Fruit fly (Drosophila melanogaster) whole organism, embryonic: ENCODE data around the gene CG31068.
A peak's percentile ranks its signal among the peaks of the same experiment; 100 is the strongest.

ENCODE experiments used
- Awh ChIP-seq: fragments of 200-800 bp; sonication (Bioruptor generic); IDR thresholded peaks from 2 replicates; pipeline ENCODE4, ENCODE4 v1.3.6; 2022; ENCODE audit warnings: missing biosample characterization, missing genetic modification characterization
- CG10543 ChIP-seq: fragments of 200-800 bp; sonication (Bioruptor generic); optimal IDR thresholded peaks from 3 replicates; lab custom pipeline; 2017; ENCODE audit warnings: missing biosample characterization, mild to moderate bottlenecking, missing genetic modification characterization, moderate library complexity
- CG12104 ChIP-seq: fragments of 200-800 bp; sonication (Bioruptor generic); optimal IDR thresholded peaks from 3 replicates; lab custom pipeline; 2016; ENCODE audit warnings: missing biosample characterization, missing genetic modification characterization
- CG13624 ChIP-seq: fragments of 200-800 bp; sonication (Bioruptor generic); optimal IDR thresholded peaks from 2 replicates; lab custom pipeline; 2016; ENCODE audit warnings: missing biosample characterization, missing genetic modification characterization
- CG14441 ChIP-seq: fragments of 200-800 bp; sonication (Bioruptor generic); IDR thresholded peaks from 2 replicates; pipeline ENCODE4 v1.3.6; 2022; ENCODE audit warnings: missing biosample characterization, missing genetic modification characterization
- CG1603 ChIP-seq: fragments of 200-800 bp; sonication (Bioruptor generic); optimal IDR thresholded peaks from 2 replicates; lab custom pipeline; 2019; ENCODE audit warnings: missing biosample characterization, mild to moderate bottlenecking, missing genetic modification characterization, moderate library complexity
- CG17802 ChIP-seq: fragments of 200-800 bp; sonication (Bioruptor generic); optimal IDR thresholded peaks from 2 replicates; lab custom pipeline; 2018; ENCODE audit warnings: missing biosample characterization, mild to moderate bottlenecking, missing genetic modification characterization, moderate library complexity
- CG2712 ChIP-seq: fragments of 200-800 bp; optimal IDR thresholded peaks from 3 replicates; lab custom pipeline; 2019; ENCODE audit warnings: missing biosample characterization, mild to moderate bottlenecking, missing genetic modification characterization, moderate library complexity
- CG32532 ChIP-seq: fragments of 200-800 bp; sonication (Bioruptor generic); IDR thresholded peaks from 2 replicates; pipeline ENCODE4 v1.3.6; 2022; ENCODE audit warnings: missing biosample characterization, missing genetic modification characterization
- CG4282 ChIP-seq: fragments of 200-800 bp; sonication (Bioruptor generic); optimal IDR thresholded peaks from 2 replicates; lab custom pipeline; 2016; ENCODE audit warnings: missing biosample characterization, missing genetic modification characterization
- CG7271 ChIP-seq: fragments of 200-800 bp; sonication (Bioruptor generic); optimal IDR thresholded peaks from 2 replicates; lab custom pipeline; 2018; ENCODE audit warnings: missing biosample characterization, mild to moderate bottlenecking, missing genetic modification characterization, moderate library complexity
- CG7556 ChIP-seq: fragments of 200-800 bp; sonication (Bioruptor generic); optimal IDR thresholded peaks from 2 replicates; lab custom pipeline; 2017; ENCODE audit warnings: missing biosample characterization, mild to moderate bottlenecking, missing genetic modification characterization
- CG8281 ChIP-seq: fragments of 200-800 bp; sonication (Bioruptor generic); optimal IDR thresholded peaks from 2 replicates; lab custom pipeline; 2018; ENCODE audit warnings: missing biosample characterization, mild to moderate bottlenecking, missing genetic modification characterization, moderate library complexity
- CG8478 ChIP-seq: fragments of >200 bp; optimal IDR thresholded peaks from 2 replicates; lab custom pipeline; 2018
- CG8924 ChIP-seq: fragments of 200-800 bp; optimal IDR thresholded peaks from 3 replicates; lab custom pipeline; 2019; ENCODE audit warnings: missing biosample characterization, mild to moderate bottlenecking, missing genetic modification characterization, moderate library complexity
- CG8944 ChIP-seq: fragments of 200-800 bp; sonication (Bioruptor generic); optimal IDR thresholded peaks from 3 replicates; lab custom pipeline; 2016; ENCODE audit warnings: missing biosample characterization, missing genetic modification characterization
- CG9437 ChIP-seq: fragments of 200-800 bp; sonication (Bioruptor generic); optimal IDR thresholded peaks from 2 replicates; lab custom pipeline; 2018; ENCODE audit warnings: missing biosample characterization, mild to moderate bottlenecking, missing genetic modification characterization
- CG9817 ChIP-seq: fragments of 200-800 bp; sonication (Bioruptor generic); optimal IDR thresholded peaks from 2 replicates; lab custom pipeline; 2018; ENCODE audit warnings: missing biosample characterization, mild to moderate bottlenecking, missing genetic modification characterization, moderate library complexity
- CG9932 ChIP-seq: fragments of 200-800 bp; sonication (Bioruptor generic); IDR thresholded peaks from 2 replicates; pipeline ENCODE4 v1.3.6; 2022; ENCODE audit warnings: missing biosample characterization, missing genetic modification characterization
- CTCF ChIP-seq: fragments of 200-800 bp; sonication (Bioruptor generic); optimal IDR thresholded peaks from 2 replicates; lab custom pipeline; 2017; ENCODE audit warnings: missing biosample characterization, mild to moderate bottlenecking, missing genetic modification characterization, moderate library complexity
- Chrac-16 ChIP-seq: fragments of 200-800 bp; sonication (Bioruptor generic); optimal IDR thresholded peaks from 3 replicates; lab custom pipeline; 2016; ENCODE audit warnings: missing biosample characterization, missing genetic modification characterization
- Doc3 ChIP-seq: fragments of 200-800 bp; sonication (Bioruptor generic); IDR thresholded peaks from 3 replicates; pipeline ENCODE4 v1.3.6; 2022; ENCODE audit warnings: missing biosample characterization, missing genetic modification characterization; ENCODE audit not compliant: partially characterized antibody
- Drgx ChIP-seq: fragments of 200-800 bp; sonication (Bioruptor generic); IDR thresholded peaks from 2 replicates; pipeline ENCODE4 v1.3.6; 2022; ENCODE audit warnings: missing biosample characterization, missing genetic modification characterization
- ERR ChIP-seq: fragments of 200-800 bp; sonication (Bioruptor generic); optimal IDR thresholded peaks from 2 replicates; lab custom pipeline; 2016; ENCODE audit warnings: missing biosample characterization, missing genetic modification characterization
- Ets65A ChIP-seq: fragments of 200-800 bp; sonication (Bioruptor generic); peaks from one replicate; lab custom pipeline; 2016; ENCODE audit warnings: missing biosample characterization, missing genetic modification characterization
- H2.0 ChIP-seq: fragments of 200-800 bp; sonication (Bioruptor generic); IDR thresholded peaks from 2 replicates; pipeline ENCODE4 v1.3.6; 2022; ENCODE audit warnings: missing biosample characterization, missing genetic modification characterization
- Hmx ChIP-seq: fragments of 200-800 bp; sonication (Bioruptor generic); optimal IDR thresholded peaks from 2 replicates; lab custom pipeline; 2016; ENCODE audit warnings: missing biosample characterization, missing genetic modification characterization
- Med ChIP-seq: fragments of 200-800 bp; sonication (Bioruptor generic); peaks from one replicate; lab custom pipeline; 2016; ENCODE audit warnings: missing biosample characterization, missing genetic modification characterization, mild to moderate bottlenecking, inconsistent platforms, moderate library complexity
- NC2α ChIP-seq: fragments of 200-800 bp; sonication (Bioruptor generic); optimal IDR thresholded peaks from 2 replicates; lab custom pipeline; 2016; ENCODE audit warnings: missing biosample characterization, missing genetic modification characterization
- Nf-YB ChIP-seq: fragments of 200-800 bp; sonication (Bioruptor generic); optimal IDR thresholded peaks from 3 replicates; lab custom pipeline; 2019; ENCODE audit warnings: missing biosample characterization, mild to moderate bottlenecking, missing genetic modification characterization, moderate library complexity
- Optix ChIP-seq: fragments of 200-800 bp; sonication (Bioruptor generic); IDR thresholded peaks from 3 replicates; pipeline ENCODE4 v1.3.6; 2022; ENCODE audit warnings: missing biosample characterization, missing genetic modification characterization
- PHDP ChIP-seq: fragments of 200-800 bp; sonication (Bioruptor generic); optimal IDR thresholded peaks from 3 replicates; lab custom pipeline; 2018; ENCODE audit warnings: missing biosample characterization, mild to moderate bottlenecking, missing genetic modification characterization, moderate library complexity
- Ravus ChIP-seq: fragments of 200-800 bp; sonication (Bioruptor generic); IDR thresholded peaks from 2 replicates; pipeline ENCODE4 v1.3.6; 2022; ENCODE audit warnings: missing biosample characterization, missing genetic modification characterization
- Rfx ChIP-seq: fragments of 200-800 bp; sonication (Bioruptor generic); IDR thresholded peaks from 2 replicates; pipeline ENCODE4 v1.3.6; 2022; ENCODE audit warnings: missing biosample characterization, missing genetic modification characterization
- Scr ChIP-seq: fragments of 200-800 bp; sonication (Bioruptor generic); IDR thresholded peaks from 2 replicates; pipeline ENCODE4 v1.3.6; 2022; ENCODE audit warnings: missing biosample characterization, missing genetic modification characterization; ENCODE audit not compliant: partially characterized antibody
- ara ChIP-seq: fragments of 200-800 bp; sonication (Bioruptor generic); IDR thresholded peaks from 2 replicates; pipeline ENCODE4 v1.3.6; 2022; ENCODE audit warnings: missing biosample characterization, missing genetic modification characterization
- crc ChIP-seq: fragments of 200-800 bp; sonication (Bioruptor generic); optimal IDR thresholded peaks from 2 replicates; lab custom pipeline; 2016; ENCODE audit warnings: missing biosample characterization, missing genetic modification characterization
- da ChIP-seq: fragments of 200-800 bp; sonication (Bioruptor generic); optimal IDR thresholded peaks from 2 replicates; lab custom pipeline; 2016; ENCODE audit warnings: missing biosample characterization, missing genetic modification characterization
- dimm ChIP-seq: fragments of 200-800 bp; sonication (Bioruptor generic); IDR thresholded peaks from 2 replicates; pipeline ENCODE4 v1.3.6; 2022; ENCODE audit warnings: missing biosample characterization, missing genetic modification characterization
- dm ChIP-seq: fragments of 200-800 bp; sonication (Bioruptor generic); optimal IDR thresholded peaks from 3 replicates; lab custom pipeline; 2016; ENCODE audit warnings: missing biosample characterization, missing genetic modification characterization
- ewg ChIP-seq: fragments of 200-800 bp; sonication (Bioruptor generic); optimal IDR thresholded peaks from 3 replicates; lab custom pipeline; 2017; ENCODE audit warnings: mild to moderate bottlenecking, missing biosample characterization, missing genetic modification reagents, missing genetic modification characterization
- gro ChIP-seq: fragments of 200-800 bp; sonication (Bioruptor generic); optimal IDR thresholded peaks from 2 replicates; lab custom pipeline; 2016; ENCODE audit warnings: missing biosample characterization, missing genetic modification characterization
- gsb ChIP-seq: fragments of 200-800 bp; sonication (Bioruptor generic); IDR thresholded peaks from 2 replicates; pipeline ENCODE4 v1.3.6; 2022; ENCODE audit warnings: missing biosample characterization, missing genetic modification characterization
- hkb ChIP-seq, 2 experiments: fragments of 200-800 bp in 1 of 2; fragments of >200 bp in 1 of 2; sonication (Bioruptor generic) in 1 of 2; IDR thresholded peaks in 1 of 2; optimal IDR thresholded peaks in 1 of 2; 2 replicates each; pipeline versions ENCODE4 v1.3.6 to Lab custom; 2017 to 2022; ENCODE audit warnings: missing biosample characterization in 1 of 2, missing genetic modification characterization in 1 of 2
- lbe ChIP-seq: fragments of 200-800 bp; sonication (Bioruptor generic); optimal IDR thresholded peaks from 2 replicates; lab custom pipeline; 2016; ENCODE audit warnings: missing biosample characterization, mild to moderate bottlenecking, missing genetic modification characterization
- mirr ChIP-seq: fragments of 200-800 bp; sonication (Bioruptor generic); optimal IDR thresholded peaks from 3 replicates; lab custom pipeline; 2018; ENCODE audit warnings: missing biosample characterization, mild to moderate bottlenecking, missing genetic modification characterization
- nmo ChIP-seq: fragments of 200-800 bp; sonication (Bioruptor generic); optimal IDR thresholded peaks from 2 replicates; lab custom pipeline; 2018; ENCODE audit warnings: missing biosample characterization, mild to moderate bottlenecking, missing genetic modification characterization, moderate library complexity
- salm ChIP-seq: fragments of 200-800 bp; sonication (Bioruptor generic); optimal IDR thresholded peaks from 2 replicates; lab custom pipeline; 2018; ENCODE audit warnings: missing biosample characterization, mild to moderate bottlenecking, missing genetic modification characterization
- slp2 ChIP-seq: fragments of 200-800 bp; sonication (Bioruptor generic); optimal IDR thresholded peaks from 2 replicates; lab custom pipeline; 2016; ENCODE audit warnings: missing biosample characterization, missing genetic modification characterization
- usp ChIP-seq: fragments of >200 bp; optimal IDR thresholded peaks from 2 replicates; lab custom pipeline; 2017; ENCODE audit warnings: missing biosample characterization, missing genetic modification characterization
- vvl ChIP-seq: fragments of 200-800 bp; sonication (Bioruptor generic); IDR thresholded peaks from 2 replicates; pipeline ENCODE4 v1.3.6; 2022; ENCODE audit warnings: missing biosample characterization, missing genetic modification characterization
- wor ChIP-seq: fragments of 200-800 bp; sonication (Bioruptor generic); IDR thresholded peaks from 2 replicates; pipeline ENCODE4 v1.3.6; 2022; ENCODE audit warnings: missing biosample characterization, missing genetic modification characterization
- zfh1 ChIP-seq: fragments of 200-800 bp; sonication (Bioruptor generic); IDR thresholded peaks from 3 replicates; pipeline ENCODE4 v1.3.6; 2022; ENCODE audit warnings: missing biosample characterization, missing genetic modification characterization

Gene CG31068

DNA sequence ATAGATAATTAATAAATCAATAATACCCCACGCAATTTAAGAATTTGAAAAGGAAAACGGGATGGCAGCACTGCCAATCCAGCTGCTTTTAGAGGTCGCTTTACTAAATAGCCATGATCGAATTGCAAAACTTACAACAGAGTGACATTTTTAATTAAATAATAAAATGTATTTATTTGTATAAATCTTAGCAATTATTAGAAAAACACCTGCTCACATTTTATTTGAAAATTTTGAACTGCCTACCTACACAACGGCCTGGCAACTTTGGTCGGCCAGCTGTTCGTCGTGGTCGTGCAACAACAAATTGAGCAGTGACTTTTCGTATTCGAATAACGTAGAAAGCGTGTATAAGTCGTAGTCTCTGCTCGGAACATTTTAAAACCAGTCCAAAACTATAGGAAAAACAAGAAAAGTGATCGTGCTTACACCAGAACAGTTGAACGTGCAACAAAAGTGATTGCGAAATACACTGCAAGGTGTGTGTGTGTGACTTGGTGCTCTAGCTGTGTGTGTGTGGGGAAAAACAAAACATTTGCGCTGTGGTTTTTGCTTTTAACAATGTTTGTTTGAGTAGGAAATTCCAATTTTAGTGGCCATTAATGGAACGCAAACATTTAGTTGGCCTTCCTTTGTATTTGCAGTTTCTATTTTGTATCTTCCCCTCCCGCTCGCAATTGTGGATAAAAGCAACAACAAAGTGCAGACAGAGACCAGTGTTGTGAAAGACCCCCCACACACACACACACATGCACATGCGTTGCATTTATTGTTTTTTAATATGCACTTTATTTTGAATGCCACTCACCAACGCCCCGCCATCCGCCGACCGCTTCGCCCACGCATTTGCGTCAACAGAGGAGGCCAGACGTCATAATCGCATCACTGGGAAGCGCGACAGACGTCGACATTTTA is 41.3 kb downstream of the CG31068 start, which contains the start of gene CG5938 (continued):
- TF ChIP-seq CG1603 (tag; lab: Kevin White, UChicago), result peak; percentile 1
- no peak for TF ChIP-seq crc (GFP tag; lab: Kevin White, UChicago)
- no peak for TF ChIP-seq CG8944 (GFP tag; lab: Kevin White, UChicago)
- TF ChIP-seq Doc3 (GFP tag; lab: Robert Waterston, UW), result no peak
- TF ChIP-seq CG4282 (GFP tag; lab: Kevin White, UChicago), result no peak
- peak; percentile 35 for TF ChIP-seq lbe (GFP tag; lab: Kevin White, UChicago)
- TF ChIP-seq Drgx (GFP tag; lab: Robert Waterston, UW), result peak; percentile 59; the same call in 1 of the 2 replicates
- peak; percentile 9 for TF ChIP-seq CG8924 (tag; lab: Kevin White, UChicago)
- peak; percentile 9 for TF ChIP-seq CG9817
- TF ChIP-seq H2.0 (GFP tag; lab: Robert Waterston, UW), result peak; percentile 55
- TF ChIP-seq CG2712, result peak; percentile 50
- TF ChIP-seq da (GFP tag; lab: Kevin White, UChicago), result no peak
- TF ChIP-seq mirr (GFP tag; lab: Kevin White, UChicago), result no peak
- TF ChIP-seq CG14441, result 0 out of 2 replicates have a peak, but pooled peaks have one; percentile 29
- no peak for TF ChIP-seq salm (tag; lab: Kevin White, UChicago)
- no peak for TF ChIP-seq CG10543
- TF ChIP-seq Optix, result no peak
- TF ChIP-seq PHDP (tag; lab: Kevin White, UChicago), result peak; percentile 14
- TF ChIP-seq Ravus (GFP tag; lab: Robert Waterston, UW), result no peak
- TF ChIP-seq CG8281, result no peak
- TF ChIP-seq CG13624, result no peak
- TF ChIP-seq gsb, result no peak
- no peak for TF ChIP-seq dm
- no peak for TF ChIP-seq NC2α (GFP tag; lab: Kevin White, UChicago)
- TF ChIP-seq nmo (GFP tag; lab: Kevin White, UChicago), result peak; percentile 41
- no peak for TF ChIP-seq slp2 (GFP tag; lab: Kevin White, UChicago)
- no peak for TF ChIP-seq wor (GFP tag; lab: Robert Waterston, UW)
- TF ChIP-seq Awh (GFP tag; lab: Robert Waterston, UW), result no peak
- TF ChIP-seq CG7556, result no peak
- no peak for TF ChIP-seq ara (GFP tag; lab: Robert Waterston, UW)
- TF ChIP-seq gro (GFP tag; lab: Kevin White, UChicago), result no peak
- TF ChIP-seq usp (GFP tag; lab: Kevin White, UChicago), result no peak
- peak; percentile 9; the same call in 1 of the 2 replicates for TF ChIP-seq Rfx
- peak; percentile 0 for TF ChIP-seq CG17802 (tag; lab: Kevin White, UChicago)
- no peak for TF ChIP-seq CG12104
- peak; percentile 4 for TF ChIP-seq CG8478
- TF ChIP-seq CTCF (GFP tag; lab: Kevin White, UChicago), result peak; percentile 69
- peak; percentile 26 for TF ChIP-seq hkb (optimal IDR thresholded peaks at IDR 0.05; lab: Kevin White, UChicago)
- no peak for TF ChIP-seq hkb (GFP tag; IDR thresholded peaks at IDR 0.05; lab: Robert Waterston, UW)
- peak; percentile 26; the same call in 1 of the 2 replicates for TF ChIP-seq CG9932 (GFP tag; lab: Robert Waterston, UW)
- no peak for TF ChIP-seq Chrac-16

DNA sequence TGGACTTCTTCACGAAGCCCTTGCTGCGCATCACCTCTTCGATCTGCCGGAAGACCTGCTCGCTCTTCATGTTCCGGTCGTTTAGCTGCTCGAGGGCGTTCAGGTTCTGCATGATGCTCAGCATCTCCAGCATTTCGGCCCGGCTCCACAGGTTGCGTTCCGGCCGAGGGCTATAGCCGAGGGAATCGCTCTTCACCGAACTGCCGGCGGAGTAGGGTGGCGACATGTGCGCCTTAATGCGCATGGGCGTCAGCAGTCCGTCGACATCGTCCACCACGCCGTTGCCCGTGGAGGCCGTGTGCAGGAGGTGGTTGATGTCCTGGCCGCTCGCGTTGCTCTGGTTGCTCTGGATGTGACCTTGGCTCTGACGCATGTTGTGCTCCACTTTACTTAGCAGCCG is 46.0 kb downstream of the CG31068 start:
- TF ChIP-seq CG32532 (no peak), dimm (GFP tag; lab: Robert Waterston, UW) (no peak), CG8478 (peak; percentile 44), Hmx (GFP tag; lab: Kevin White, UChicago) (no peak), ERR (no peak), CG7271 (tag; lab: Kevin White, UChicago) (no peak), Ets65A (GFP tag; lab: Kevin White, UChicago) (peak; percentile 75), zfh1 (GFP tag; lab: Robert Waterston, UW) (0 out of 3 replicates have a peak, but pooled peaks have one; percentile 15), vvl (GFP tag; lab: Robert Waterston, UW) (no peak), Med (GFP tag; lab: Kevin White, UChicago) (peak; percentile 67), Nf-YB (GFP tag; lab: Kevin White, UChicago) (no peak), CG9437 (no peak), Scr (GFP tag; lab: Robert Waterston, UW) (0 out of 2 replicates have a peak, but pooled peaks have one; percentile 24), ewg (GFP tag; lab: Kevin White, UChicago) (peak; percentile 62)
